Worm (Caenorhabditis elegans): ENCODE results near the gene ZK381.2.

DNA sequence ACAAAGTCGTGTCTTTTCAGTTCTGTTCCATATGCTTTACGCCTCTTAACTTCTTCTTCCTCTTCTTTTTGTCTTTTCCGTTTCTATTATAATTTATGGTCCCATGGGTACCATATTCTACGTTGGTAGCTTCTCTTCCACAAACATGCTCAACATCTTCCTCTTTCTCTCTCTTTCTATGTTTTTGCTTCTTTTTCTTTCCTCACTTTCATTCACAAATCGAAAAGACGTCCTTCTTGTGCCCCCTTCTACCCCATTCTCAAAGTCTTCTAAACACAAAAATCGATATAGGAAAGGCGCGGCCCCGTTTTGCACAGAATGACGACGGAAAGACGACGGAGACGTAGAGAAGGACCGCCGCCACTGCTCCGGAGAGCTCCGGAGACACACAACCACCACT is 6.6 kb upstream of the ZK381.2 start:
- no peak for TF ChIP-seq skn-1 (tag; optimal IDR thresholded peaks at IDR 0.05)
- peak; percentile 62 for TF ChIP-seq nfya-1 (tag; optimal IDR thresholded peaks at IDR 0.05; ENCODE audit: insufficient read depth)
- TF ChIP-seq unc-62 (GFP tag; optimal IDR thresholded peaks at IDR 0.05): no peak
- peak; percentile 50 for TF ChIP-seq lin-39 (tag; optimal IDR thresholded peaks at IDR 0.05)
- no peak for TF ChIP-seq zag-1 (tag; optimal IDR thresholded peaks at IDR 0.05)
- no peak for TF ChIP-seq nhr-237 (tag; optimal IDR thresholded peaks at IDR 0.05)
- no peak for TF ChIP-seq ztf-4 (tag; optimal IDR thresholded peaks at IDR 0.05)
- TF ChIP-seq nhr-12 (tag; optimal IDR thresholded peaks at IDR 0.05): no peak
- no peak for TF ChIP-seq nhr-11 (tag; optimal IDR thresholded peaks at IDR 0.05)
- no peak for TF ChIP-seq ceh-16 (tag; optimal IDR thresholded peaks at IDR 0.05)
- no peak for TF ChIP-seq ceh-9 (tag; optimal IDR thresholded peaks at IDR 0.05)
- peak; percentile 2 for TF ChIP-seq ceh-28 (tag; optimal IDR thresholded peaks at IDR 0.05)
- no peak for TF ChIP-seq ama-1 (optimal IDR thresholded peaks at IDR 0.05)
- no peak for TF ChIP-seq nhr-28 (tag; optimal IDR thresholded peaks at IDR 0.05)

All from whole organism, L3 larva.